Worm (Caenorhabditis elegans) whole organism, L1 larva: Measurements from ENCODE around the gene F22E5.22.
"Not testable (repeated sequence)": the region's sequence is repeated elsewhere in the genome, so short reads cannot be mapped to it uniquely, and the experiment has no call there.

Experiments used
- alr-1 ChIP-seq: fragments of 200-800 bp; sonication (Bioruptor generic); optimal IDR thresholded peaks from 2 replicates; lab custom pipeline; 2018; ENCODE audit warnings: borderline replicate concordance, mild to moderate bottlenecking, missing genetic modification characterization, missing compliant biosample characterization
- fkh-8 ChIP-seq: sonication (generic microtip); optimal IDR thresholded peaks from 2 replicates; lab custom pipeline; 2016; ENCODE audit warnings: mild to moderate bottlenecking, missing genetic modification characterization, missing compliant biosample characterization
- lin-39 ChIP-seq: fragments of 150-350 bp; optimal IDR thresholded peaks from 2 replicates; lab custom pipeline; 2014; ENCODE audit warnings: missing biosample characterization, missing genetic modification reagents, missing genetic modification characterization
- lsy-2 ChIP-seq, 2 experiments: fragments of 150-350 bp; optimal IDR thresholded peaks; 2 replicates each; lab custom pipeline; 2014; ENCODE audit warnings: missing biosample characterization in 2 of 2, missing genetic modification characterization in 2 of 2
- mep-1 ChIP-seq: fragments of 150-350 bp; optimal IDR thresholded peaks from 2 replicates; lab custom pipeline; 2014; ENCODE audit warnings: missing biosample characterization, missing genetic modification characterization
- nhr-11 ChIP-seq: fragments of 150-350 bp; optimal IDR thresholded peaks from 2 replicates; lab custom pipeline; 2014; ENCODE audit warnings: missing biosample characterization, missing genetic modification characterization
- nhr-12 ChIP-seq: sonication (generic microtip); optimal IDR thresholded peaks from 2 replicates; lab custom pipeline; 2017; ENCODE audit warnings: missing biosample characterization, missing genetic modification characterization
- nhr-19 ChIP-seq: fragments of 200-800 bp; sonication (Bioruptor generic); conservative IDR thresholded peaks from 2 replicates; pipeline ENCODE4 v1.3.6; 2022; ENCODE audit warnings: missing genetic modification characterization, missing compliant biosample characterization
- nhr-28 ChIP-seq: fragments of 150-350 bp; optimal IDR thresholded peaks from 2 replicates; lab custom pipeline; 2014; ENCODE audit warnings: missing biosample characterization, missing genetic modification characterization
- rnt-1 ChIP-seq: sonication (generic microtip); optimal IDR thresholded peaks from 2 replicates; lab custom pipeline; 2016; ENCODE audit warnings: mild to moderate bottlenecking, missing genetic modification characterization, moderate library complexity, missing compliant biosample characterization
- skn-1 ChIP-seq: fragments of 150-350 bp; optimal IDR thresholded peaks from 2 replicates; lab custom pipeline; 2014; ENCODE audit warnings: missing biosample characterization, missing genetic modification characterization
- snpc-4 ChIP-seq: fragments of 150-350 bp; optimal IDR thresholded peaks from 2 replicates; lab custom pipeline; 2014; ENCODE audit warnings: missing biosample characterization, missing genetic modification characterization
- unc-30 ChIP-seq: sonication (generic microtip); optimal IDR thresholded peaks from 2 replicates; lab custom pipeline; 2017; ENCODE audit warnings: missing biosample characterization, missing genetic modification characterization
- ztf-11 ChIP-seq, 2 experiments: sonication (generic microtip); optimal IDR thresholded peaks; 2 replicates each; lab custom pipeline; 2016 to 2017; ENCODE audit warnings: missing genetic modification characterization in 2 of 2, missing biosample characterization in 1 of 2, missing compliant biosample characterization in 1 of 2

ce11 chrII:2688616-2689015 lies 22.9 kb downstream of the F22E5.22 start, which contains the start of gene nspf-2:
- not testable (repeated sequence) for TF ChIP-seq nhr-28 (tag; lab: Kevin White, UChicago); lsy-2 (tag; optimal IDR thresholded peaks at IDR 0.05; lab: Kevin White, UChicago); rnt-1 (tag; lab: Kevin White, UChicago); lin-39; nhr-12 (tag; lab: Kevin White, UChicago); skn-1 (tag; lab: Kevin White, UChicago); snpc-4; ztf-11 (tag; optimal IDR thresholded peaks at IDR 0.05; lab: Kevin White, UChicago); nhr-19 (GFP tag; lab: Robert Waterston, UW); fkh-8 (tag; lab: Kevin White, UChicago); nhr-11 (tag; lab: Kevin White, UChicago); alr-1 (tag; lab: Kevin White, UChicago); unc-30 (tag; lab: Kevin White, UChicago); mep-1 (tag; lab: Kevin White, UChicago)
